Worm (Caenorhabditis elegans) whole organism, young adult: ENCODE measurements around the gene prdx-3.

Experiments
- nhr-179 ChIP-seq: sonication (generic microtip); optimal IDR thresholded peaks from 2 replicates; lab custom pipeline; 2016; ENCODE audit warnings: mild to moderate bottlenecking, missing genetic modification characterization, missing compliant biosample characterization
- rpc-1 ChIP-seq, 2 experiments: fragments of 150-350 bp in 1 of 2; sonication (generic microtip) in 1 of 2; optimal IDR thresholded peaks; 2 replicates each; lab custom pipeline; 2014 to 2018; ENCODE audit warnings: missing biosample characterization in 1 of 2, missing genetic modification characterization in 1 of 2, missing genetic modification reagents in 1 of 2, missing genotype in 1 of 2

ce11 chrIII:4359900-4360299 lies 47.3 kb upstream of the prdx-3 start:
- no peak for TF ChIP-seq rpc-1 (optimal IDR thresholded peaks at IDR 0.05; lab: Kevin White, UChicago)
- no peak for TF ChIP-seq rpc-1 (tag; optimal IDR thresholded peaks at IDR 0.05; lab: Kevin White, UChicago)
- TF ChIP-seq nhr-179 (tag; lab: Kevin White, UChicago): no peak
